Fruit fly (Drosophila melanogaster): ENCODE data around the gene CG42693.

Gene CG42693

DNA sequence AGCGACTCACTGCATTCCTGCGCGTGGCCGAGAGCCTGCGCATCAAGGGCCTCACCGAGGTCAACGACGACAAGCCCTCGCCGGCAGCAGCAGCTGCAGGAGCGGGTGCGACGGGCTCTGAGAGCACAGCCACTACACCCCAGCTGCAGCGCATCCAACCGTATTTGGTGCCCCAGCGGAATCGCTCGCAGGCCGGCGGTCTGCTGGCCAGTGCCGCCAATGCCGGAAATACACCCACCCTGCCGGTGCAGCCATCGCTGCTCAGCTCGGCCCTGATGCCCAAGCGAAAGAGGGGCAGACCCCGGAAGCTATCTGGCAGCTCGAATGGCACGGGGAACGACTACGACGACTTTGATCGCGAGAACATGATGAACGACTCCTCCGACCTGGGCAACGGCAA lies 19.6 kb upstream of the CG42693 start:
- TF ChIP-seq Sin3A (optimal IDR thresholded peaks at IDR 0.05) = no peak

- TF ChIP-seq h (optimal IDR thresholded peaks at IDR 0.05) (no peak), insv (optimal IDR thresholded peaks at IDR 0.05) (no peak), ttk (optimal IDR thresholded peaks at IDR 0.05) (no peak)
Observed at dm6 chr3R:31726286-31726685, 18.1 kb upstream of the CG42693 start.

DNA sequence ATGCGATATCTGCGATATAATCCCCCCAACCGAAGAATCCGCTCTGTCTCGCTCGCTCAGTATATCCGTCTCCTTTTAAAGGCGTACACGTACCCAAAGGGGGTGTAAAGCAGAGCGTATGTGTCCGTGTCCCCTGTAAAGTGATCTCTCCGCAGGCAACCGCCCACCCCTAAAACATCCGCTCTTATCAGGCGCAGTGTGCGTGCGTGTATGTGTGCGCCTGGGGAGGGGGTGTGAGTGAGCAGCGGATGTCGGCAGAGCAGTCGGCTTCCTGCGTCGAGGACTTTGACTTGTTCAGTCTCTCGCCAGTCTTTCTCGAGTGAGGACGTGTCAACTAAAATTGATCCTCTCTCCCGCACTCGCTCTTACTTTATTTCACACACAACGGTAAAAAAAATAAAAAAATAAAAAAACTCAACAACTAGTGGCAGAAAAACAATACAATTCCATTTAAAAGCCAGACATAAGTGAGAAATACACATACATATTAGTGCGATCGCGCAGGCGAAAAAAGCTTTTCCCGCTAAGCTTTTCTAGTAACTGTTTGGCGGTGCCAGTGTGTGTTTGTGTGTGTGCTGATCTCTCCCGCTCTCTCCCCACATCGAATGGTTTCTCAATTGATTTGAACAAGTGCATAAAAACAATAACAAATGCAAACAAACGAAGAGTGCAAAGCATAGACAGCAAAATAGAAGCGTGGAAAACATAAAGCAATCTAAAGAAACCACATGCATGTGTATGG lies 17.5 kb upstream of the CG42693 start:
- no peak for TF ChIP-seq insv (optimal IDR thresholded peaks at IDR 0.05)
- TF ChIP-seq psq (optimal IDR thresholded peaks at IDR 0.05) = no peak
- no peak for TF ChIP-seq h (optimal IDR thresholded peaks at IDR 0.05)
- no peak for TF ChIP-seq Sin3A (optimal IDR thresholded peaks at IDR 0.05)
- TF ChIP-seq Myc (optimal IDR thresholded peaks at IDR 0.05) = no peak
- TF ChIP-seq ttk (optimal IDR thresholded peaks at IDR 0.05) = no peak

dm6 chr3R:31724580-31725320 lies 16.6 kb upstream of the CG42693 start:
- TF ChIP-seq insv (optimal IDR thresholded peaks at IDR 0.05) (peak; percentile 12), psq (optimal IDR thresholded peaks at IDR 0.05) (no peak)

dm6 chr3R:31724136-31724535 lies 16.0 kb upstream of the CG42693 start:
- TF ChIP-seq Myc (optimal IDR thresholded peaks at IDR 0.05) (no peak), psq (optimal IDR thresholded peaks at IDR 0.05) (no peak), Sin3A (optimal IDR thresholded peaks at IDR 0.05) (no peak), ttk (optimal IDR thresholded peaks at IDR 0.05) (no peak), h (optimal IDR thresholded peaks at IDR 0.05) (no peak), insv (optimal IDR thresholded peaks at IDR 0.05) (no peak)

DNA sequence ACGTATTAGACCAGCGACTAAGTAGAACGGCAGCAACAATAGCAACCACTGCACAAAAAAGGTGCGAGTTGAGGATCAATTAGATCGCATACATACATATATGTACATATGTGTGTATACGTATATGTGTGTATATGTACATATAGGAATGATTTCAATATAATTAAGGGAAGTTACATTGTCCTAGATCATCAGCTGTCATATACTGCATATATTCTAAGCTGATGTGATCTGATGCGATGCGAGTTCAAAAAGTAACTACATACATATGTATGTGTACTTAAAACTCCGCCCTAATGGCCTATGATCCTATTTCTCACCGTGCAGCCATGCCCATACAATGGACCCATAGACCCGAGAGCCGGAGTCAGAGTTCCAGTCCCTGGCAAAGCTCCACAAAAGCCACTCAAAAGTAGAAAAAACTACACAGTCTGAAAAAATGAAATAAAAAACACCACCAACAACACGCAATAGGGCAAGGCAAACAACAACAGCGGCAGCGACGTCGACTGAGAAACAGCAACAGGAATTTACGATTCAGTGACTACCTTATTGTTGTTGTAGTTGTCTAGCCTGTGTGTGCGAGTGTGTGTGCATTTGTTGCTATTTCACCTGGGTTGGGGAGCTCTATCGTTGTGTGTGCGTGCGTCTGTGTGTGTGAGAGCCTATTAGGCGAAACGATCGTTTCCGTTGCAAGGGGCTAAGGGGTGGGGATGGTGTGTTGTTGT lies 15.2 kb upstream of the CG42693 start:
- TF ChIP-seq Sin3A (optimal IDR thresholded peaks at IDR 0.05) = no peak
- no peak for TF ChIP-seq psq (optimal IDR thresholded peaks at IDR 0.05)
- TF ChIP-seq ttk (optimal IDR thresholded peaks at IDR 0.05) = no peak

DNA sequence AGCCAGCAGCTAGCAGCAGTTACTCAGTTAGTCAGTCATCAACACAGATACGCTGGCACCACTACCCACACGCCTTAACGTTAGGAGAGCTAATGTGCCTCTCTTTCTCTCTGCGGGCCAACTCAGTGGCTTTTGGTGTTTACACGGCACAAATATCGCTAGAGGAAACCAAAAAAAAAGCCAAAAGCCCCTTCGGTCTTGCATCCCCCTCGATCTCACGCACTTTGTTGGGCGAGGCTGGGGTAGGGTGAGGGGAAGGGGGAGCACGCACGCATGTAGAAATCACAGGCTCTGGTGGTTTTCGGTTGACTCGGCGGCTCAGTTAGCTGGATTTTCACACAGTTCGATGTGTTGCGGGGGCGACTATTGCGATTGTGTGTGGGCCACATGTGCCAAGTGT lies 13.8 kb upstream of the CG42693 start:
- no peak for TF ChIP-seq ttk (optimal IDR thresholded peaks at IDR 0.05)
- TF ChIP-seq psq (optimal IDR thresholded peaks at IDR 0.05) = no peak
- TF ChIP-seq h (optimal IDR thresholded peaks at IDR 0.05) = no peak
- TF ChIP-seq insv (optimal IDR thresholded peaks at IDR 0.05) = no peak
- no peak for TF ChIP-seq Myc (optimal IDR thresholded peaks at IDR 0.05)
- TF ChIP-seq Sin3A (optimal IDR thresholded peaks at IDR 0.05) = no peak

dm6 chr3R:31721466-31721865 lies 13.3 kb upstream of the CG42693 start:
- TF ChIP-seq Myc (optimal IDR thresholded peaks at IDR 0.05) (no peak), Sin3A (optimal IDR thresholded peaks at IDR 0.05) (no peak), insv (optimal IDR thresholded peaks at IDR 0.05) (no peak), h (optimal IDR thresholded peaks at IDR 0.05) (no peak), psq (optimal IDR thresholded peaks at IDR 0.05) (no peak), ttk (optimal IDR thresholded peaks at IDR 0.05) (no peak)

DNA sequence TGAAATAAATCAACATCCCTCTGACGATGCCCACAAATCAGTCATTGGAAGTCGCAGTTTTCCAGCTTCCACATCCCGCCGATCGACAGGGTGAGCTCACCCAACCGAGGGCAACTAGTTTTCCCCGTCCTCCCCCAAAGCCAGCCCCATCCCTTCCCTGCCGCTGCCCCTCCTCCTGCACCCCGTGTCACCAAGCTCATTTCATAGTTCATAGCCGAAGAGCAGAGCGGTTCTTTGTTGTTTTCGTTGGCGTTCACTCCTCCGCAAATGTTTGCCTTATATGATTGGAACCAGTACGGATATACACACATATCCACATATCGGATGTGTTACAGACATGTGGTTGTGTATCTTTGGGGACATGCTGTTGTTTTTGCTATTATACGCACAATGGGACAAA lies 12.0 kb upstream of the CG42693 start:
- TF ChIP-seq h (optimal IDR thresholded peaks at IDR 0.05) = no peak
- no peak for TF ChIP-seq ttk (optimal IDR thresholded peaks at IDR 0.05)
- TF ChIP-seq psq (optimal IDR thresholded peaks at IDR 0.05) = no peak
- TF ChIP-seq Sin3A (optimal IDR thresholded peaks at IDR 0.05) = no peak
- no peak for TF ChIP-seq insv (optimal IDR thresholded peaks at IDR 0.05)
- TF ChIP-seq Myc (optimal IDR thresholded peaks at IDR 0.05) = no peak

- no peak for TF ChIP-seq psq (optimal IDR thresholded peaks at IDR 0.05)
Observed at dm6 chr3R:31719497-31719896, 11.4 kb upstream of the CG42693 start.

DNA sequence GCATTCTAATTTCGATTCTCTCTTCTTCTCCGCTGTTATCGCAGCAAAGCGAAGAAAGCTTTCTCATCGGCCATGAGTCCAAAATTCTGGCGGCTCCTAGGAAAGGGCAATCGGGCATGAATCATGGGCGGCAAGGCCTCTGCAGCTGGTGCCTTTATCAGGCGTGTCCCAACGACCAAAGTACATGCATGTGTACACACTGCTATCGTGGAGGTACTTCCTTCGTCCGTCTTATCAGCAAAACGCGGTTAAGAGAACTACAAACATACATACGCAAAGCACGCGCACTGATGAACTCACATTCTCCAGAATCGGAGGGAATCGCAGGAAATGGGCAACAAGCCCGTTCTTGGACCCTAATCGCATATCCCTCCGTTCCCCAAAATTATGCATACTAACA lies 10.8 kb upstream of the CG42693 start:
- TF ChIP-seq Sin3A (optimal IDR thresholded peaks at IDR 0.05) (no peak), ttk (optimal IDR thresholded peaks at IDR 0.05) (no peak), insv (optimal IDR thresholded peaks at IDR 0.05) (no peak), Myc (optimal IDR thresholded peaks at IDR 0.05) (no peak), psq (optimal IDR thresholded peaks at IDR 0.05) (no peak), h (optimal IDR thresholded peaks at IDR 0.05) (no peak)

dm6 chr3R:31718168-31718565 lies 10.0 kb upstream of the CG42693 start:
- TF ChIP-seq Sin3A (optimal IDR thresholded peaks at IDR 0.05) (no peak), insv (optimal IDR thresholded peaks at IDR 0.05) (no peak), Myc (optimal IDR thresholded peaks at IDR 0.05) (no peak), psq (optimal IDR thresholded peaks at IDR 0.05) (no peak), h (optimal IDR thresholded peaks at IDR 0.05) (no peak), ttk (optimal IDR thresholded peaks at IDR 0.05) (no peak)

Data from Kc167 (cell line).